Worm (Caenorhabditis elegans) whole organism, L4/young adult: ENCODE results near the gene W08G11.3.
"Not testable (repeated sequence)": the region's sequence is repeated elsewhere in the genome, so short reads cannot be mapped to it uniquely, and the experiment has no call there.

ENCODE experiments used
- W03F9.2 ChIP-seq: fragments of 150-350 bp; optimal IDR thresholded peaks from 2 replicates; lab custom pipeline; 2014; ENCODE audit warnings: missing biosample characterization, missing genetic modification characterization
- dao-5 ChIP-seq: sonication (generic microtip); optimal IDR thresholded peaks from 2 replicates; lab custom pipeline; 2016; ENCODE audit warnings: missing genotype, missing genetic modification characterization, moderate library complexity, missing compliant biosample characterization
- him-1 ChIP-seq: sonication (generic microtip); optimal IDR thresholded peaks from 2 replicates; lab custom pipeline; 2016; ENCODE audit warnings: missing genotype, missing genetic modification reagents, missing genetic modification characterization, missing compliant biosample characterization

The W08G11.3 gene

DNA sequence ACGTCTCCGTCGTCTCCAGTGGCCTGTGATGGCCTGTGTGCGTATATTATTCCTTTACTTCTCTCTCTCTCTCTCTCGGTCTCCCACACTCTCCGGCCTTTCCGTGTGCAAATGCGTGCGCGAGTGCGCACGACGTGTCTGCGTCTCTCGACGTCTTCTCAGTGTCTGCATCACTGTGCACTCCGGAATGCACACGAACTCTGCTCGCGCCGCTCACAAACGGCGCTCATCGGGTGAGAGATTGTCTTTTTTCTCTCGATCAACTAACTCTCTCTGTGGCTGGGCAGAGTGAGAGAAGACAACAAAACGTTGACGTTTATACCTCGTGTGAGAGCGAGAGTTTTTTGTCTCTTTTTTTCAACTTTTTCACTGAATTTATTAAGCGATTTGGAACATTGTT, 11.5 kb upstream of the W08G11.3 start:
- TF ChIP-seq him-1 (tag; lab: Kevin White, UChicago) (peak; percentile 86), dao-5 (no peak), W03F9.2 (tag; lab: Kevin White, UChicago) (peak; percentile 64)

DNA sequence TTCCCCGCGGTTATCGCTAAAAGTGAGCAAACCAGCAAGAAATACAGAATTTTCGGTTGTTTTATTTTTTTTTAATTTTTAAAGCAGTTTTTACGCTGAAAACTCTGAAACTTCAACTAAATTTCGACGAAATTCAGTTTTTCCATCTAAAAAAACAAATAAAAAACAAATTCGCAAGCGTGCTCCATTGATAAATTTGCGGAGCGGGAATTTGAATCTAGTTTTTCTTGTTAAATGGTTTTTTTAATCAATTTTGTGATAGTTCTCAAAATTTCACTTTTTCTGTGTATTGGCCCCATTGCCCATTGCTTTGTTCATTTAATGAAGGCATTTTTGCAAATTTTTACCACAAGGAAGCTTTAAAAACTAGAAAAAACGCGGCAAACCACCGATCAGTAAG, 10.7 kb upstream of the W08G11.3 start:
- no peak for TF ChIP-seq W03F9.2 (tag; lab: Kevin White, UChicago)
- TF ChIP-seq him-1 (tag; lab: Kevin White, UChicago), result no peak
- no peak for TF ChIP-seq dao-5

DNA sequence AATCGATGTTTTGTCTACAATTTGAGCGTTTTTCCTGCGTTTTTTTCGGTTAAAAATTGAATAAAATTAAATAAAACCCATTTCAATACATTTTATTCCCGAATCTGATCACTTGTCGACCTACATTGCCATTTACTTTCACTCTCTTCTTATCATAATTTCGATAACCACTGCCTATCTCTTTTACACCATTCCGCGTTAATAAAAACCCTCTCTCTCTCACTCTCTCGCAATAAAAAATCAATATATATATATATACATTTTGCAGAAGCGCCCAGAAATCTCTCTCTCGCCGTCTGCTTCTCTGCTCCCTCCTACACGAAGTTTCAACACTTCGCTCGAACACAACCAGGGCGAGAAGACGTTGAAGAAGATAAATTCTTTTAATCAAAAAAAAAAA, 10.2 kb upstream of the W08G11.3 start, which contains the start of gene pptr-1:
Gene pptr-1, plus strand, starts transcription at position 269 of the 400 bp plus-strand sequence.
- TF ChIP-seq dao-5 (no peak), W03F9.2 (tag; lab: Kevin White, UChicago) (no peak), him-1 (tag; lab: Kevin White, UChicago) (no peak)

DNA sequence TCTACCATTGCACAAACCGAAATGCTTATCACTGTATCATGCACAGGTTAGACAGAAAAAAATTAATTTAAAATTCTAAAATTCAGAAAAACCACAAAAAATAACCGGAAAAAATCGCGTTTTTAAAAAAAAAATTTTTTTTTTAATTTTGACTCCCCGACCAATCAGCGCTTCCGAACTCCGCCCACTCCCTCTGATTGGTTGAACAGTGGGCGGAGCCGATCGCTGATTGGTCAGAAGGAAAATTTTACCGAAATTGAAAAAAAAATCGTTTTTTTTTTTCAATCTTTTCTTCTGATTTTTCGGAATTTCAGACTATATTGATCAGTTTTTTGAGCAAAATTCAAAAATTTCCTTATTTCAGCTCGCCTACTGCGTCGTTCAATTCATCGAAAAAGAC, 6.1 kb upstream of the W08G11.3 start:
- TF ChIP-seq dao-5, result no peak
- TF ChIP-seq W03F9.2 (tag; lab: Kevin White, UChicago), result no peak
- TF ChIP-seq him-1 (tag; lab: Kevin White, UChicago), result no peak

DNA sequence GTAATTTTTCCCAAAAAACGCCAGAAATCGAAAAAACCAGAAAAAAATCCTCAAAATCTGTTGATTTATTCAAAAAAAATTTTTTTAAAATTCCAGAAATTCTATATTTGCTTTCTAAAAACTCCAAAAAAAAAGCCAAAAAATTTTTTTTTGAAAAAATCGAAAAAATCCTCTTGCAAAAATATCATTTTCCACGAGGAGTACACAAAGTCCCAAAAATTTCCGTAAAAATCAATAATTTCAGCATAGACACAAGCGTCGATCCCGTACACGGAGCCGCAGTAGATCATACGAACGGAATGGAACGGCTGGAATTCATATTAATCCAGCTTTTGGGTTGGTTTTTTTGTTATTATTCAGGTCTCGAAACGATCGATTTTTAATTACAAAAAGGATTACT, 662 bp downstream of the W08G11.3 start:
- no peak for TF ChIP-seq dao-5
- TF ChIP-seq him-1 (tag; lab: Kevin White, UChicago), result no peak
- no peak for TF ChIP-seq W03F9.2 (tag; lab: Kevin White, UChicago)

DNA sequence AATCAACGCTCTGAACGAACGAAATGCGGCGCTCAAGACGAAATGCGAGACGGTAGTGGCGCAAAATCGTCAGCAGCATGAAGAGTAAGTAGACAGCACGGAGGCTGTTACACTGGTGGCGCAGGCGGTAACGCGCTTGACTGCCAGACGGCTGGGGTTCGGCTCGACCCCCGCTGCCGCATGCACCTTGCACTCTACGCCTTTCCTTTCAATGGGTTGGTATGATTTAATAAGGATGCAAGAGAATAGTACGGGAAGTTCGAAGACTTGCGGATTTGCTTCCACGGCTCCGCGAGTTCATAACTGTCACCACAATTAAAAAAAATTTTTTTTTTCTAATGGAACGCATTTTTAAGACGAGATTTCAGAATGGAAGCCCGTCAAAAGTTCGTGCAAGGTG, 2.6 kb downstream of the W08G11.3 start:
- TF ChIP-seq W03F9.2 (tag; lab: Kevin White, UChicago), result peak; percentile 9
- TF ChIP-seq dao-5, result peak; percentile 71
- TF ChIP-seq him-1 (tag; lab: Kevin White, UChicago), result peak; percentile 52

DNA sequence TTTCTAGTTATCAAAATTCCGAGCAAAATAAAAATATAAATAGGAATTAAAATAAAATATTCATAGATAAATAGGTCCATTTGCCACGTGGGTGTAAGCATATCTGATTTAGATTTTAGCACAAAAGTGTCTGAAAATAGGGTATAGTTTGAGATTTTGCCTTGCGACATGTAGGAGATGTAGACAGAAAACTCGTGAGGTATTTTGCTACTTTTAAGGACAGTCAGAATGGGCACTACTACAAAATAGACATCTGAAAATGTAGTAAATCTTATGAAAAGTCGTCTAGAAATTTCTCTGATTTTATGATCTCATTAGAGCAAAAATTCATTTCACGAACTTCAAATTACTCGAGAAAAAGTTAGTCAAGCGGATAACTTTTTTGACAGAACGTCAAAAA, 7.2 kb downstream of the W08G11.3 start, which contains the start of gene srv-34:
Gene srv-34, minus strand, starts transcription at position 101 of the 400 bp plus-strand sequence.
- TF ChIP-seq W03F9.2 (tag; lab: Kevin White, UChicago), result no peak
- TF ChIP-seq dao-5, result no peak
- TF ChIP-seq him-1 (tag; lab: Kevin White, UChicago), result no peak

DNA sequence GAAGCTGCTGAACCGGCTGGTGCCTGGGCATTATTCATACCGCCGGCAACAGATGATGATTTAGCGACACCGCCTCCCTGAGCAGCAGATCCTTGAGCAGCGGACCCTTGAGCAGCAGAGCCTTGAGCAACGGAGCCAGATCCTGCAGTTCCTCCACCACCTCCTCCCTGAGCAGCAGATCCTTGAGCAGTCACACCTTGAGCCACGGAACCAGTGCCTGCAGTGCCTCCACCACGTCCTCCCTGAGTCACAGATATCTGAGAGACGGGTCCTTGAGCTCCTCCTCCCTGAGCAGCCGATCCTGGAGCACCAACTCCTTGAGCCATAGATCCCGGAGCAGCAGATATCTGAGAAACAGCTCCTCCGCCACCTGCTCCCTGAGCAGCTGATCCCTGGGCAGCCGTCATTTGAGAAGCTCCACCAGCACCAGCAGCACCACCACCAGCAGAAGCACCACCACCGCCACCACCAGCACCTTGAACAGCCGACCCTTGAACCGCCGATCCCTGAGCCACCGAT, 9.0 kb downstream of the W08G11.3 start:
- TF ChIP-seq him-1 (tag; lab: Kevin White, UChicago) (no peak), dao-5 (no peak), W03F9.2 (tag; lab: Kevin White, UChicago) (no peak)

DNA sequence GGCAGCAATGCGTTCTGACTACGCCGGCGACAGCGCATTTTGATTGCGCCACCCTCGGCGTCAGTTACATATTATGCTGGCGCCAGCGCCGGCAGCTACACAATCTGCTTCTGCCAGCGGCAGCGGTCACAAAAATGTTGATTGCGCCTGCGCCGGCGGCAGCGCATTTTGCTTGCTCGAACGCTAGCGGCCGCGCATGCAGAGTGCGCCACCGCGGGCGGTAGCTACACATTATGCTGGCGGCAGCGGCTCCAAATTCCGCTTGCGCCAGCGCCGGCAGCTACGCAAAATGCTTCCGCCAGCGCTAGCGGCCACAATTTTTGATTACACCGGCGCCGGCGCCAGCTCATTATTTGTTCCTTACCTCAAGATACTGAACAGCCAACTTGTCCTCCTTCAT, 9.7 kb downstream of the W08G11.3 start:
- TF ChIP-seq him-1 (tag; lab: Kevin White, UChicago), result no peak
- TF ChIP-seq dao-5, result no peak
- TF ChIP-seq W03F9.2 (tag; lab: Kevin White, UChicago), result no peak

DNA sequence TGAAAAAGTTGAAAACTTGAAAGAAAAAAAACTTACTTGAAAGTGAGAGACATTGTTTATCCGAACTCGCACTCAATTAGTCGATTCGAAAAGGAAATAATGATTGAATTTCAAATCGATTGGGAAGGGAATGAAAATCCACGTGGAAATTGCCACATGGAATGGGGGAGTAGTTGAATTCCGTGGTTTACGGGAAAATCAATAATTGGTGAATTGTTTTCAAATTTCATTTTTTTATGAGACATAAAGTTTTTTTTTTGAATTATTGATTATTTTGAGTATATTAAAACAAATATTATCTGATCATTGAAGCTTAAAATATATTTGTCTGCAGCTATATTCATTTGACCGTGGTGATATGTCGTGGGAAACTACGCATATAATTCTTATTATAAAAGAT, 10.4 kb downstream of the W08G11.3 start, which contains the start of gene F13A7.1:
Gene F13A7.1, minus strand, starts transcription at position 101 of the 400 bp plus-strand sequence.
- no peak for TF ChIP-seq him-1 (tag; lab: Kevin White, UChicago)
- TF ChIP-seq W03F9.2 (tag; lab: Kevin White, UChicago), result no peak
- no peak for TF ChIP-seq dao-5

DNA sequence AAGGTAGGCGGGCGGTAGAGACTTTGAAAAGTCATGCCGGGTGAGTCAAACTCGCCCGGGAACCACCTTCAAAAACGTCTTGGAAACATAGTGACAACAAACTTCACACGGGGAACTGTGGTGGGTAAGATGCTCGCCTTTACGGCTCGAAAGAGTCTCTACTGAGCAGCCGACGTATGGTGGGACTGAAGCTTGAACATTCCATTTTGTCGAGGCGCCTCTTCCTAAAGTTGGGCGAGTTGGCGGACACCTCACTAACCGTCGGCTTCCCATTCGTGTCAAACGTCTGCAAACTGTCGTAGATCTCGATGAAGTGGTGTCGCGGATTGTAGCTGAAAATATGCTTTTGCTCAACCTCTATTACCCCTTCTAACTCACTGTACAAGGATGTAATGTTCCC, 15.5 kb downstream of the W08G11.3 start:
- no peak for TF ChIP-seq dao-5
- no peak for TF ChIP-seq him-1 (tag; lab: Kevin White, UChicago)
- TF ChIP-seq W03F9.2 (tag; lab: Kevin White, UChicago), result no peak

DNA sequence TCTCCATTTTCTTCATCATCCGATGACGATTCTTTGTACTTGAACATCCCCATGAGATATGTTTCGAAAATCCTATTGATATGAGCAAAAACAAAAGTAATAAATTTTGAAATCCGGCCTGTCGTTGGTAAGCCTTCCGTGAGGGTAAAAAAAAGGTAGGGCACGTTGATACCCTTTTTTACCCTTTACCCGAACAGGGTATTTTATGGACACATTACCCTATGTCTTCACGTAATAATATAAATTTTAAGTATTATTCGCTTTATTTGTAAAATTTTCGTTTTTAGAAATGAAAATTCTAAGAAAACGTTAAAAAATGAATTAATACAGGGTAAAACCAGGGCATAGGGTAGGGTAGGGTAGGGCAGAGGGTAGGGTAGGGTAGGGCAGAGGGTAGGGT, 16.2 kb downstream of the W08G11.3 start, which contains the start of gene F13A7.7:
Gene F13A7.7, minus strand, starts transcription at position 101 of the 400 bp plus-strand sequence.
- not testable (repeated sequence) for TF ChIP-seq him-1 (tag; lab: Kevin White, UChicago); W03F9.2 (tag; lab: Kevin White, UChicago); dao-5

DNA sequence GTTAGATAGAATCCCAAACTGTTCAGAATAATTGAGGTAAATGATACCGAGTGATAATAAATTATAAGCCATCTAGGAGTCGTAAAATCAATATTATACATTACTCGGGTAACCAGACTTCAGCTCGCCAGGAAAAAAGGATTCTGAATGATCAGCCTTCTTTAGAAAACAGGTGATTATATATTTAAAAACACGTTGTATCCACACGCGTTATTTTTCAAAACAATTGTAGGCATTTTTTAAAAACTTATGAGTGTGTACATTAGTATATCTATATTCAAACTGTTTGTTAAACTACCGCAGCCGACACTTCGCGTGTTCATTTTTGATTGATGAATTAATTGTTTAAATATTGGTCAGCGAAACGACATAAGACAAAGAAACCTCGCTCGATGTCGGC, 20.8 kb downstream of the W08G11.3 start, which contains the start of gene sri-65:
Gene sri-65, minus strand, starts transcription at position 101 of the 400 bp plus-strand sequence.
- no peak for TF ChIP-seq him-1 (tag; lab: Kevin White, UChicago)
- TF ChIP-seq W03F9.2 (tag; lab: Kevin White, UChicago), result no peak
- TF ChIP-seq dao-5, result no peak

DNA sequence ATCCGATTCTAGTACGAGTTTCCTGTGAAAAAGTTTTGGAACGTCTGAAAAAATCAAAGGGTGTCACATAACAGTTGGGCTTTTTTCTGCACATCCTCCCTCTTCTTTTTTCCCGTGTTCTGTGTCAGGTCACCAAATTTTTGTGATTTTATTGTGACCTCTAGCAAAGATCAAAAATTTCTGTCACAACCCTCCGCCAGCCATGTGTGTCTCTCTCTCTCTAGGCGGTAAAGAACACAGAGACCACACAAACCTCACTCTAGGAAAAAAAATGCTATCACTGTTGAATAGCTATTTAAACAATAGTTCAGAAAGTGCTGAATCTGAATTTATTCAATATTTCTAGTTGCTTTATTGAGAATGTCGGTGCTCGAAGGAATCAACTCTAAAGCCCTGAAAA, 23.2 kb downstream of the W08G11.3 start, which contains the start of gene gst-44:
Gene gst-44, plus strand, starts transcription at position 237 of the 400 bp plus-strand sequence.
- no peak for TF ChIP-seq dao-5
- TF ChIP-seq W03F9.2 (tag; lab: Kevin White, UChicago), result no peak
- no peak for TF ChIP-seq him-1 (tag; lab: Kevin White, UChicago)

DNA sequence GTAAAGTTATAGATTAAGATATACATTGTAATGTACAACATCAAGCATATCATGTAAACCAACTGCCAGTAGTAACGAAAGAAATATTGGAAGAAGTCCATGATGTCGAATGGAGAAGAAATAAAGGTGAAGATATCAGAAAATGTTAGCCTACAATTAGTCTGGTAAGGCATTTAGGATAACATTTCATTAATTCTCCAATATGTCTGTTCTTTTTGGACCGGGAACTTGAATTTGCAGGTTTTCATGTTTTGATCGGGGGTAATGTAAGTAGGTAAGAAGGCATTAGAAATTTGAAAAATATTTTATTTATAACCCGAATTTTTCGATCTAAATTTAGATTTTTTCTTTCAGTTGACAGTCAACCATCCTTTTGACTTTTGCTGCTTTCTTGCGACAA, 26.2 kb downstream of the W08G11.3 start, which contains the start of gene srd-63:
Gene srd-63, minus strand, starts transcription at position 101 of the 400 bp plus-strand sequence.
- no peak for TF ChIP-seq W03F9.2 (tag; lab: Kevin White, UChicago)
- no peak for TF ChIP-seq dao-5
- TF ChIP-seq him-1 (tag; lab: Kevin White, UChicago), result no peak
